Fruit fly (Drosophila melanogaster): ENCODE results near the gene CG10948.

DNA sequence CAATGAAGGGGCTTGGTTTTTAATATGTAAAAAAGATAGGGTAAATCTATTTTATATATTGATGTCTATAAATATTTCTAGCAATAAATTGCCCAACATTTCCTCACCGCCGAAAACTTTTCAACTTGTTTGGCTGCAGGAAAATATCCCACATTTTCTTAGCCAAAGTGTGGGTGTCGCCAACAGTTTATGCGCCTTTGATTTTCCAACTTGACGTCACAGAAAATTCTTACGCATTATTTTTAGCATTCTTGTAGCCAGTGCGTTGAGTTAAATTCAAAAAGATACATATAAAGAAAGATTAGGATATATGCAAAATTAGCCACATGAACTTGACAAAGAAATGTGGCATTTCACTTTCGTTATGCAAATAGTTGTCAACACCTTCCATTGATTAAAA lies 10.0 kb downstream of the CG10948 start:
- no peak for TF ChIP-seq Sin3A (optimal IDR thresholded peaks at IDR 0.05)
- no peak for TF ChIP-seq ttk (optimal IDR thresholded peaks at IDR 0.05)
- no peak for TF ChIP-seq psq (optimal IDR thresholded peaks at IDR 0.05)
- TF ChIP-seq insv (optimal IDR thresholded peaks at IDR 0.05) = no peak
- TF ChIP-seq Myc (optimal IDR thresholded peaks at IDR 0.05) = no peak
- TF ChIP-seq h (optimal IDR thresholded peaks at IDR 0.05) = no peak
